Worm (Caenorhabditis elegans): ENCODE measurements around the gene nhr-76.
A peak's percentile ranks its signal among the peaks of the same experiment; 100 is the strongest.

Gene nhr-76

ce11 chrIV:654526-655440 lies 27.4 kb downstream of the nhr-76 start, which contains the start of the genes rpl-15 and K11H12.8 (continued):
- TF ChIP-seq rnt-1 (tag; optimal IDR thresholded peaks at IDR 0.05) (peak; percentile 99), elt-4 (tag; optimal IDR thresholded peaks at IDR 0.05) (no peak), sox-2 (GFP tag; IDR thresholded peaks at IDR 0.05) (peak; percentile 82), pax-1 (tag; optimal IDR thresholded peaks at IDR 0.05) (peak; percentile 92), elt-2 (tag; optimal IDR thresholded peaks at IDR 0.05) (peak; percentile 98), sdc-2 (tag; optimal IDR thresholded peaks at IDR 0.05) (peak; percentile 85), ceh-9 (tag; optimal IDR thresholded peaks at IDR 0.05) (no peak), tbx-7 (tag; optimal IDR thresholded peaks at IDR 0.05) (peak; percentile 80), odd-2 (tag; optimal IDR thresholded peaks at IDR 0.05) (peak; percentile 19), hlh-13 (GFP tag; optimal IDR thresholded peaks at IDR 0.05) (peak; percentile 30), ets-4 (tag; optimal IDR thresholded peaks at IDR 0.05) (peak; percentile 98), lim-6 (tag; optimal IDR thresholded peaks at IDR 0.05) (peak; percentile 91), ttx-3 (tag; optimal IDR thresholded peaks at IDR 0.05) (peak; percentile 86), nhr-232 (tag; optimal IDR thresholded peaks at IDR 0.05) (no peak), ceh-22 (tag; optimal IDR thresholded peaks at IDR 0.05) (no peak), ceh-48 (tag; optimal IDR thresholded peaks at IDR 0.05) (peak; percentile 85), ref-2 (tag; optimal IDR thresholded peaks at IDR 0.05) (peak; percentile 99), ztf-16 (tag; optimal IDR thresholded peaks at IDR 0.05) (peak; percentile 97), lin-11 (tag; optimal IDR thresholded peaks at IDR 0.05) (peak; percentile 52), dve-1 (tag; optimal IDR thresholded peaks at IDR 0.05) (peak; percentile 99), K09A11.1 (tag; optimal IDR thresholded peaks at IDR 0.05; ENCODE audit: insufficient read depth) (peak; percentile 85), pha-2 (tag; optimal IDR thresholded peaks at IDR 0.05) (peak; percentile 87), ama-1 (optimal IDR thresholded peaks at IDR 0.05) (no peak), Y22D7AL.16 (tag; optimal IDR thresholded peaks at IDR 0.05) (peak; percentile 80), unc-3 (GFP tag; conservative IDR thresholded peaks at IDR 0.05) (peak; percentile 87), unc-3 (tag; optimal IDR thresholded peaks at IDR 0.05) (peak; percentile 95), pag-3 (tag; optimal IDR thresholded peaks at IDR 0.05; ENCODE audit: borderline replicate concordance) (peak; percentile 89), T23F11.4 (GFP tag; optimal IDR thresholded peaks at IDR 0.05) (peak; percentile 74), K02D7.2 (tag; optimal IDR thresholded peaks at IDR 0.05) (peak; percentile 78), madf-2 (tag; optimal IDR thresholded peaks at IDR 0.05) (peak; percentile 90), ceh-2 (tag; optimal IDR thresholded peaks at IDR 0.05) (peak; percentile 96), nhr-11 (tag; optimal IDR thresholded peaks at IDR 0.05) (peak; percentile 61), dmd-4 (tag; optimal IDR thresholded peaks at IDR 0.05; ENCODE audit: borderline replicate concordance) (peak; percentile 47), pat-9 (tag; optimal IDR thresholded peaks at IDR 0.05) (peak; percentile 94), fkh-6 (tag; optimal IDR thresholded peaks at IDR 0.05) (peak; percentile 75), sox-4 (tag; optimal IDR thresholded peaks at IDR 0.05) (peak; percentile 84), tbx-2 (tag; optimal IDR thresholded peaks at IDR 0.05) (peak; percentile 99), C08G9.2 (tag; optimal IDR thresholded peaks at IDR 0.05) (peak; percentile 89), mec-3 (tag; optimal IDR thresholded peaks at IDR 0.05; ENCODE audit: borderline replicate concordance) (no peak), F13H6.1 (tag; optimal IDR thresholded peaks at IDR 0.05) (peak; percentile 92), eyg-1 (tag; optimal IDR thresholded peaks at IDR 0.05) (peak; percentile 82), unc-42 (tag; optimal IDR thresholded peaks at IDR 0.05) (peak; percentile 94), gmeb-2 (tag; optimal IDR thresholded peaks at IDR 0.05) (peak; percentile 87), che-1 (tag; optimal IDR thresholded peaks at IDR 0.05) (peak; percentile 71), ceh-45 (GFP tag; IDR thresholded peaks at IDR 0.05) (peak; percentile 88), hlh-6 (tag; optimal IDR thresholded peaks at IDR 0.05) (peak; percentile 55), npax-4 (tag; optimal IDR thresholded peaks at IDR 0.05) (peak; percentile 18)
